Worm (Caenorhabditis elegans): ENCODE measurements around the gene nhr-190.

nhr-190 gene

ce11 chrV:615275-615674 lies 27.4 kb downstream of the nhr-190 start, which contains the start of gene F48G7.13:
Gene F48G7.13, plus strand, starts transcription at chrV:615575.
- TF ChIP-seq daf-16 (GFP tag; optimal IDR thresholded peaks at IDR 0.05) (no peak), daf-16 (tag; optimal IDR thresholded peaks at IDR 0.05) (peak; percentile 55), mes-2 (tag; optimal IDR thresholded peaks at IDR 0.05; ENCODE audit: poor library complexity, severe bottlenecking) (no peak)

- TF ChIP-seq madf-5 (GFP tag; IDR thresholded peaks at IDR 0.05): no peak
- no peak for TF ChIP-seq duxl-1 (tag; optimal IDR thresholded peaks at IDR 0.05; ENCODE audit: poor library complexity)
- TF ChIP-seq nhr-10 (tag; optimal IDR thresholded peaks at IDR 0.05): no peak
- TF ChIP-seq rbr-2 (tag; optimal IDR thresholded peaks at IDR 0.05): no peak
- peak; percentile 70 for TF ChIP-seq hlh-30 (tag; optimal IDR thresholded peaks at IDR 0.05; ENCODE audit: insufficient read depth)
- no peak for TF ChIP-seq nhr-237 (tag; optimal IDR thresholded peaks at IDR 0.05)
- no peak for TF ChIP-seq snpc-4 (tag; optimal IDR thresholded peaks at IDR 0.05)
- no peak for TF ChIP-seq lir-3 (tag; optimal IDR thresholded peaks at IDR 0.05)
- no peak for TF ChIP-seq daf-8 (GFP tag; IDR thresholded peaks at IDR 0.05)
- peak; percentile 9 for TF ChIP-seq nhr-28 (tag; optimal IDR thresholded peaks at IDR 0.05)
- TF ChIP-seq unc-130 (GFP tag; optimal IDR thresholded peaks at IDR 0.05): no peak
- no peak for TF ChIP-seq aha-1 (tag)
- TF ChIP-seq daf-16 (GFP tag; optimal IDR thresholded peaks at IDR 0.05): no peak
- TF ChIP-seq daf-16 (tag; optimal IDR thresholded peaks at IDR 0.05): no peak
- no peak for TF ChIP-seq dve-1 (tag; optimal IDR thresholded peaks at IDR 0.05; ENCODE audit: insufficient read depth)
Observed at ce11 chrV:610217-610616, 32.5 kb downstream of the nhr-190 start, which contains the start of gene nhr-90. Gene nhr-90, plus strand, starts transcription at chrV:610512.

ce11 chrV:609671-610070 lies 33.1 kb downstream of the nhr-190 start, which contains the start of gene srlf-36:
Gene srlf-36, minus strand, starts transcription at chrV:609771.
- TF ChIP-seq nhr-11 (tag; optimal IDR thresholded peaks at IDR 0.05) (no peak), hmg-1.1 (GFP tag; IDR thresholded peaks at IDR 0.05) (no peak), Y105C5A.15 (GFP tag; IDR thresholded peaks at IDR 0.05) (no peak), tag-97 (GFP tag; IDR thresholded peaks at IDR 0.05) (no peak), mxl-2 (GFP tag; conservative IDR thresholded peaks at IDR 0.05) (no peak), gei-8 (GFP tag; optimal IDR thresholded peaks at IDR 0.05) (no peak), daf-8 (GFP tag; IDR thresholded peaks at IDR 0.05) (no peak), mes-2 (tag; optimal IDR thresholded peaks at IDR 0.05; ENCODE audit: poor library complexity, severe bottlenecking) (no peak), fos-1 (tag; optimal IDR thresholded peaks at IDR 0.05) (no peak), hif-1 (tag; optimal IDR thresholded peaks at IDR 0.05) (no peak), D1046.2 (GFP tag; IDR thresholded peaks at IDR 0.05) (no peak), nhr-237 (tag; optimal IDR thresholded peaks at IDR 0.05) (no peak)

- TF ChIP-seq mdt-29 (GFP tag; IDR thresholded peaks at IDR 0.05) (no peak), R02D3.7 (tag; optimal IDR thresholded peaks at IDR 0.05) (no peak), mep-1 (tag; optimal IDR thresholded peaks at IDR 0.05) (no peak), dve-1 (tag; optimal IDR thresholded peaks at IDR 0.05; ENCODE audit: insufficient read depth) (no peak), daf-12 (tag; optimal IDR thresholded peaks at IDR 0.05) (no peak), daf-16 (GFP tag; optimal IDR thresholded peaks at IDR 0.05) (no peak), daf-16 (tag; optimal IDR thresholded peaks at IDR 0.05) (no peak), vab-7 (GFP tag; IDR thresholded peaks at IDR 0.05) (no peak), zfp-2 (tag; optimal IDR thresholded peaks at IDR 0.05) (no peak), nhr-76 (tag; optimal IDR thresholded peaks at IDR 0.05) (no peak), nhr-48 (tag; optimal IDR thresholded peaks at IDR 0.05) (no peak), nhr-28 (tag; optimal IDR thresholded peaks at IDR 0.05) (no peak), nhr-237 (tag; optimal IDR thresholded peaks at IDR 0.05) (no peak), lin-1 (GFP tag; IDR thresholded peaks at IDR 0.05) (no peak), ceh-62 (tag; optimal IDR thresholded peaks at IDR 0.05) (no peak), unc-130 (GFP tag; optimal IDR thresholded peaks at IDR 0.05) (no peak), lim-7 (GFP tag; IDR thresholded peaks at IDR 0.05) (no peak)
Observed at ce11 chrV:608844-609243, 33.9 kb downstream of the nhr-190 start, which contains the start of gene srw-109. Gene srw-109, minus strand, starts transcription at chrV:608944.
